Worm (Caenorhabditis elegans) whole organism, early embryonic: ENCODE measurements around the gene T04B2.3.

Experiments
- ama-1 ChIP-seq: fragments of 150-350 bp; optimal IDR thresholded peaks from 2 replicates; lab custom pipeline; 2014
- scrt-1 ChIP-seq: fragments of 200-800 bp; sonication (Bioruptor generic); IDR thresholded peaks from 2 replicates; pipeline ENCODE4 v1.3.6; 2022; ENCODE audit warnings: missing genetic modification characterization, missing compliant biosample characterization

DNA sequence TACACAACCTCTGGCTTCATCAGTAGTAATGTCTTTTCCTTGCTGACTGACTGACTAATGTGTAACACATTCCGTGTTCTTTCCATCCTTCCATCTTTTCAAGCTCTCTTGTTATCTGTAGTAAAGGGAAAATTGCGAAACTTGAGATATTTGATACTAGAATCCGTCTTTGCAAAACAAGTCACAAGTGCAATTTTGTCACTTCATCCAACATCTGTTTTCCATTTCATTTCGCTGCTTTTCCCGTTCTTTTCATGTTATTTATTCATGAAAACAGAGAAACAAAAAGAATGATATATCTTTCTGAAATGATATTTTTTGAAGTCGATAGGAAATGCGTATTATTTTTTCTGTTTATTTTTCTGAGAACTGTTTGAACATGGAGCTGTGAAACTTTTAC lies 1.2 kb upstream of the T04B2.3 start:
- TF ChIP-seq scrt-1 (GFP tag; lab: Robert Waterston, UW) = no peak
- no peak for TF ChIP-seq ama-1 (lab: Kevin White, UChicago)
